Worm (Caenorhabditis elegans): ENCODE results near the gene Y38E10A.33.

DNA sequence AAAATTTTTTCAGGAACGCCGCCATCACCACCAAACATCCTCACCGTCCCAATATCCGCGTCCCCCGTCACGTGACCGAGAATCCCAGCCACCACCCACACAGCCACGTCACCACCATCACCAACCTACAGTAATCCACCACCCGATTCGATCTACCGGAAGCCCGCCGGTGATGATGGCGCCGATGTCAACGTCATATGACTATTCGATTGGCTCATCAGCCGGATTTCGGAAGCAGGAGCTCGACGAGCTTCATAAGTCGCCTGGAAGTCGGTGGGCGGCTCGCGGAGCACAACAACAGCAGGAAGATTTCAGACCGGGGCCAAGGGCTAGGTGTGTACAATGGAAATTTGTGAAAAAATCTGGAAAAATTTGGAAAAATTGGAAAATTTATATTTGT lies 16.7 kb upstream of the Y38E10A.33 start:
- TF ChIP-seq ama-1 (optimal IDR thresholded peaks at IDR 0.05) (no peak), aly-1 (tag; optimal IDR thresholded peaks at IDR 0.05) (no peak), sea-1 (GFP tag; conservative IDR thresholded peaks at IDR 0.05) (no peak), tbx-37 (GFP tag; conservative IDR thresholded peaks at IDR 0.05) (no peak), B0310.2 (tag; optimal IDR thresholded peaks at IDR 0.05) (no peak), pes-1 (GFP tag; IDR thresholded peaks at IDR 0.05) (no peak), ceh-13 (GFP tag; optimal IDR thresholded peaks at IDR 0.05) (no peak), ets-7 (tag; optimal IDR thresholded peaks at IDR 0.05) (no peak), F13C5.2 (tag; optimal IDR thresholded peaks at IDR 0.05) (no peak)
